Worm (Caenorhabditis elegans): ENCODE measurements around the gene msp-45.

The msp-45 gene

ce11 chrII:5142619-5143018, 14.3 kb downstream of the msp-45 start, which contains the start of gene F58A6.1:
F58A6.1 (plus strand) TSS chrII:5142919.
- TF ChIP-seq pha-4 (tag; optimal IDR thresholded peaks at IDR 0.05) (no peak), nfya-1 (tag; optimal IDR thresholded peaks at IDR 0.05) (no peak), pat-9 (tag; optimal IDR thresholded peaks at IDR 0.05) (no peak), ceh-9 (tag; optimal IDR thresholded peaks at IDR 0.05) (no peak), ama-1 (optimal IDR thresholded peaks at IDR 0.05) (no peak), fkh-6 (tag; optimal IDR thresholded peaks at IDR 0.05) (no peak), tbx-7 (tag; optimal IDR thresholded peaks at IDR 0.05) (no peak), ztf-16 (tag; optimal IDR thresholded peaks at IDR 0.05) (no peak), fax-1 (tag; optimal IDR thresholded peaks at IDR 0.05) (no peak), hlh-13 (GFP tag; optimal IDR thresholded peaks at IDR 0.05) (no peak), gmeb-2 (tag; optimal IDR thresholded peaks at IDR 0.05) (no peak), lin-11 (tag; optimal IDR thresholded peaks at IDR 0.05) (no peak), hlh-6 (tag; optimal IDR thresholded peaks at IDR 0.05) (no peak), odd-2 (tag; optimal IDR thresholded peaks at IDR 0.05) (no peak)

- peak; percentile 65 for TF ChIP-seq elt-2 (tag; optimal IDR thresholded peaks at IDR 0.05)
- TF ChIP-seq ceh-6 (GFP tag; optimal IDR thresholded peaks at IDR 0.05): no peak
These were observed 14.9 kb downstream of the msp-45 start, which contains the start of gene nas-29 for ce11 chrII:5141945-5142514. nas-29 (minus strand) TSS chrII:5142036.

- no peak for TF ChIP-seq pag-3 (tag; optimal IDR thresholded peaks at IDR 0.05; ENCODE audit: borderline replicate concordance)
These were observed 20.6 kb downstream of the msp-45 start, which contains the start of gene F58A6.2 for ce11 chrII:5136296-5136767. F58A6.2 (plus strand) TSS chrII:5136717.

DNA sequence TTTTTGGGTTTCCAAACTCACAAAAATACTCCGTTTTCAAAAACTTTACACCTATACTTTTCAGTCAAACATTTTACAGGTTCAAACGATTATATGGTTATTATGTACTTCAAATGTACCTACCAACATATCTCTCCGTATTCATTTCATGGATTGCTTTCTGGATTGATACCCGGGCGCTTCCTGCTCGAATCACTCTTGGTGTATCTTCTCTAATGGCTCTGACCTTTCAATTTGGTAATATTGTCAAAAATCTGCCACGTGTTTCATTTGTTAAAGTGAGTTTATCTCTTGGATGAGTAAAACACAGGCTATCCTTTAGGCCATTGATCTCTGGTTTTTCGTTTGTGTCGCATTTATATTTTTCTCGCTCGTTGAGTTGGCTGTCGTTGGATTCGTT, 25.1 kb downstream of the msp-45 start:
- no peak for TF ChIP-seq ceh-19 (GFP tag; optimal IDR thresholded peaks at IDR 0.05)
- TF ChIP-seq dve-1 (tag; optimal IDR thresholded peaks at IDR 0.05): no peak
- no peak for TF ChIP-seq ceh-9 (tag; optimal IDR thresholded peaks at IDR 0.05)
- TF ChIP-seq pros-1 (tag; optimal IDR thresholded peaks at IDR 0.05): no peak
- no peak for TF ChIP-seq ceh-2 (tag; optimal IDR thresholded peaks at IDR 0.05)

ce11 chrII:5130081-5130480, 26.8 kb downstream of the msp-45 start, which contains the start of gene lgc-56:
lgc-56 (plus strand) TSS chrII:5130381.
- TF ChIP-seq unc-55 (GFP tag; optimal IDR thresholded peaks at IDR 0.05): no peak
- no peak for TF ChIP-seq ref-2 (tag; optimal IDR thresholded peaks at IDR 0.05)
- TF ChIP-seq ceh-14 (tag; optimal IDR thresholded peaks at IDR 0.05): no peak
- no peak for TF ChIP-seq ceh-19 (GFP tag; optimal IDR thresholded peaks at IDR 0.05)
- TF ChIP-seq ahr-1 (tag; optimal IDR thresholded peaks at IDR 0.05): no peak
- TF ChIP-seq tbx-2 (tag; optimal IDR thresholded peaks at IDR 0.05): no peak

DNA sequence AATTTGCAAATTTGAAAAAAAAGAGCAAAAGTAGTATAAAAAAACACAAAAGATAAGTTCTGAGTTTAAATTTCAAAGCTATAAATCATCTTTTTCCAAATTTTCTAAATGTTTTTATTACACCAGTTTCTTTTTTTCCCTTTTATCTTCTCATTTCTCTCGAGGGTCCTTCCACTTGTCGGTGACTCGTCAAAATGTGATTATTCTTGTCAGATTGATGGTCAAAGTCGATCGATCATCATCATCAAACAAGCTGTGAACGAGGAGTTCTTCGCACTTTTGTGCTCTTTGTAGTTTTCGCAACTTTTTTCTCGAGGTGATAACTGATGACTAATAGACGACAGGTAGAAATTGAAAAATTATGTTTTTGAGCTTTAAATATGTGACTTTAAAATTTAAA, 36.3 kb downstream of the msp-45 start:
- TF ChIP-seq ceh-30 (tag; optimal IDR thresholded peaks at IDR 0.05) (no peak), unc-55 (GFP tag; optimal IDR thresholded peaks at IDR 0.05) (peak; percentile 81)

ce11 chrII:5115733-5116132, 41.1 kb downstream of the msp-45 start, which contains the start of gene srsy-1:
srsy-1 (plus strand) TSS chrII:5116033.
- TF ChIP-seq eyg-1 (tag; optimal IDR thresholded peaks at IDR 0.05) (no peak), C38D4.7 (GFP tag; optimal IDR thresholded peaks at IDR 0.05) (no peak), unc-86 (tag; optimal IDR thresholded peaks at IDR 0.05) (no peak), odd-2 (tag; optimal IDR thresholded peaks at IDR 0.05) (no peak), elt-2 (tag; optimal IDR thresholded peaks at IDR 0.05) (no peak), K02D7.2 (tag; optimal IDR thresholded peaks at IDR 0.05) (no peak), C08G9.2 (tag; optimal IDR thresholded peaks at IDR 0.05) (no peak), ceh-34 (tag; optimal IDR thresholded peaks at IDR 0.05) (no peak), nfya-1 (tag; optimal IDR thresholded peaks at IDR 0.05) (no peak), sox-4 (tag; optimal IDR thresholded peaks at IDR 0.05) (no peak), che-1 (tag; optimal IDR thresholded peaks at IDR 0.05) (no peak), hlh-6 (tag; optimal IDR thresholded peaks at IDR 0.05) (no peak), rnt-1 (tag; optimal IDR thresholded peaks at IDR 0.05) (no peak), lim-6 (tag; optimal IDR thresholded peaks at IDR 0.05) (no peak), pha-4 (tag; optimal IDR thresholded peaks at IDR 0.05) (no peak), pqm-1 (tag; optimal IDR thresholded peaks at IDR 0.05) (no peak), ceh-9 (tag; optimal IDR thresholded peaks at IDR 0.05) (no peak)
